Fruit fly (Drosophila melanogaster): Measurements from ENCODE around the gene CG4884.

CG4884 gene

dm6 chr3R:27948421-27948906 is 10.6 kb downstream of the CG4884 start, which contains the start of gene Gp93 (continued):
- TF ChIP-seq CG5180 (GFP tag; optimal IDR thresholded peaks at IDR 0.05) (no peak), Atf6 (GFP tag; IDR thresholded peaks at IDR 0.05) (peak; percentile 62; the same call in 1 of the 2 replicates), h (optimal IDR thresholded peaks at IDR 0.05) (no peak), Dll (GFP tag; IDR thresholded peaks at IDR 0.05; ENCODE audit: partially characterized antibody) (0 out of 4 replicates have a peak, but pooled peaks have one; percentile 49), chn (GFP tag; optimal IDR thresholded peaks at IDR 0.05) (peak; percentile 2), jigr1 (GFP tag; IDR thresholded peaks at IDR 0.05) (no peak), CG7556 (GFP tag; optimal IDR thresholded peaks at IDR 0.05) (peak; percentile 55), CG33213 (GFP tag; optimal IDR thresholded peaks at IDR 0.05) (no peak), NK7.1 (GFP tag; optimal IDR thresholded peaks at IDR 0.05) (no peak), az2 (GFP tag; optimal IDR thresholded peaks at IDR 0.05) (peak; percentile 66), al (GFP tag; IDR thresholded peaks at IDR 0.05) (peak; percentile 51; the same call in 1 of the 2 replicates), CG42726 (GFP tag; IDR thresholded peaks at IDR 0.05; ENCODE audit: partially characterized antibody) (peak; percentile 57; the same call in 1 of the 2 replicates), Ptx1 (GFP tag; IDR thresholded peaks at IDR 0.05) (peak; percentile 73; the same call in 1 of the 2 replicates), peb (GFP tag; IDR thresholded peaks at IDR 0.05) (no peak), CG16813 (GFP tag; IDR thresholded peaks at IDR 0.05; ENCODE audit: partially characterized antibody) (no peak), CG6175 (GFP tag; IDR thresholded peaks at IDR 0.05) (no peak), lab (GFP tag; optimal IDR thresholded peaks at IDR 0.05) (no peak), CG17568 (GFP tag; optimal IDR thresholded peaks at IDR 0.05) (no peak), CG17361 (GFP tag; IDR thresholded peaks at IDR 0.05) (peak; percentile 85), CG8765 (GFP tag; IDR thresholded peaks at IDR 0.05) (peak; percentile 34; the same call in 1 of the 2 replicates), stwl (tag; optimal IDR thresholded peaks at IDR 0.05) (no peak), so (GFP tag; IDR thresholded peaks at IDR 0.05) (peak; percentile 44; the same call in 1 of the 3 replicates), CG1792 (GFP tag; optimal IDR thresholded peaks at IDR 0.05) (no peak), ems (GFP tag; optimal IDR thresholded peaks at IDR 0.05) (peak; percentile 41), CG9797 (GFP tag; optimal IDR thresholded peaks at IDR 0.05) (peak; percentile 32), CG16863 (GFP tag; optimal IDR thresholded peaks at IDR 0.05) (peak; percentile 22), ase (GFP tag; IDR thresholded peaks at IDR 0.05) (no peak), nerfin-2 (GFP tag; IDR thresholded peaks at IDR 0.05; ENCODE audit: partially characterized antibody) (no peak), dimm (GFP tag; IDR thresholded peaks at IDR 0.05) (peak; percentile 16; the same call in 1 of the 2 replicates), fd3F (GFP tag; optimal IDR thresholded peaks at IDR 0.05) (peak; percentile 42), gfzf (GFP tag; optimal IDR thresholded peaks at IDR 0.05) (peak; percentile 67)

- TF ChIP-seq Deaf1 (tag; optimal IDR thresholded peaks at IDR 0.05) (peak; percentile 49), Jarid2 (GFP tag; optimal IDR thresholded peaks at IDR 0.05) (peak; percentile 22), YL-1 (GFP tag; optimal IDR thresholded peaks at IDR 0.05) (peak; percentile 57), mirr (GFP tag; optimal IDR thresholded peaks at IDR 0.05) (no peak), Opbp (GFP tag; IDR thresholded peaks at IDR 0.05; ENCODE audit: partially characterized antibody) (0 out of 3 replicates have a peak, but pooled peaks have one; percentile 24), CG3847 (GFP tag; IDR thresholded peaks at IDR 0.05) (no peak), sug (tag; optimal IDR thresholded peaks at IDR 0.05) (no peak), Sry-δ (GFP tag; optimal IDR thresholded peaks at IDR 0.05) (no peak), nerfin-2 (GFP tag; IDR thresholded peaks at IDR 0.05; ENCODE audit: partially characterized antibody) (0 out of 2 replicates have a peak, but pooled peaks have one; percentile 20), CG1603 (tag; optimal IDR thresholded peaks at IDR 0.05) (peak; percentile 49), sna (GFP tag; IDR thresholded peaks at IDR 0.05; ENCODE audit: partially characterized antibody) (0 out of 2 replicates have a peak, but pooled peaks have one; percentile 20), org-1 (GFP tag; optimal IDR thresholded peaks at IDR 0.05) (no peak), CG4617 (GFP tag; optimal IDR thresholded peaks at IDR 0.05; ENCODE audit: borderline replicate concordance) (peak; percentile 46), Nf-YB (GFP tag; optimal IDR thresholded peaks at IDR 0.05) (no peak), tin (GFP tag; optimal IDR thresholded peaks at IDR 0.05) (no peak), CG8359 (GFP tag; optimal IDR thresholded peaks at IDR 0.05; ENCODE audit: borderline replicate concordance) (no peak), MBD-R2 (GFP tag; IDR thresholded peaks at IDR 0.05) (peak; percentile 47), inv (GFP tag; IDR thresholded peaks at IDR 0.05; ENCODE audit: partially characterized antibody) (peak; percentile 19; the same call in 1 of the 2 replicates), B-H1 (GFP tag; IDR thresholded peaks at IDR 0.05) (no peak), BEAF-32 (GFP tag; optimal IDR thresholded peaks at IDR 0.05) (peak; percentile 30)
These were observed 11.3 kb downstream of the CG4884 start, which contains the start of gene mfrn for dm6 chr3R:27947682-27948245. mfrn (minus strand) TSS chr3R:27948021.
